Worm (Caenorhabditis elegans): ENCODE data around the gene Y37D8A.16.

Gene Y37D8A.16

DNA sequence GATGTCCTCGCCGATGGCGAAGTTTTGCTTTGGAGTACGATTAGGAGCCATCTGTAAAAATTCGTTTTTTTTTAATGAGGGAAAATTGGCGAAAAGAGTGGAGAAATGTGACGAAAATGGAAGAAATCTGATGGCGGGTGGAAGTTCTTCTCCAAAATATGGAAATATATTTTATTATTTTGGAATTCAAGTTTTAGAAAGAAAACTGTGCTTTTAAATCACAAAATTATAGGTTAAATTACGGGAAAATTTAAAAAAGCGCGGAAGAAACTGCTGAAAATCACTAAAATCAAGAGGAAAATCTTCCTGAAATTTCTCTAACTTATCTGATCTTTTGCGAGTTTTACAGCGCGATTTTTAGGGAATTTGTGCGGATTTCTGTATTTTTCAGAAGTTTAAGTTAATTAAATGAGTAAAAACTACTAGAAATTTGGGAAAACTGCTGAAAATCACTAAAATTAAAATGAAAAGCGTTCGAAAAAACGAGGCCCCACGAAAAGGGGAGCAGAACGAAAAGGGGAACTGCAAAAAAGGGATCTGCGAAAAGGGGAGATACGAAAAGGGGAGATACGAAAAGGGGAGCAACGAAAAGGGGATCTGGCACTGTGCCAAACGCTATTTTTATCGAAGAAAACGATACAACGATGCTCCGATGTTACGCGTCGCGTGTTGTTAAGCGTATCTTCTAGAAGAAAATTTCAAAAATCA is 40.8 kb downstream of the Y37D8A.16 start, which contains the start of the genes cec-7 and enu-3.5:
Gene cec-7, minus strand, starts transcription at position 51 of the 708 bp plus-strand sequence.
Gene enu-3.5, plus strand, starts transcription at position 670 of the 708 bp plus-strand sequence.
- TF ChIP-seq hnd-1 (tag; optimal IDR thresholded peaks at IDR 0.05) = no peak
- no peak for TF ChIP-seq scrt-1 (GFP tag; IDR thresholded peaks at IDR 0.05)
- no peak for TF ChIP-seq aly-1 (tag; optimal IDR thresholded peaks at IDR 0.05)
- no peak for TF ChIP-seq flt-1 (GFP tag; IDR thresholded peaks at IDR 0.05)
- TF ChIP-seq sea-1 (GFP tag; conservative IDR thresholded peaks at IDR 0.05) = 0 out of 2 replicates have a peak, but pooled peaks have one; percentile 7
- TF ChIP-seq tra-4 (tag; optimal IDR thresholded peaks at IDR 0.05) = no peak

DNA sequence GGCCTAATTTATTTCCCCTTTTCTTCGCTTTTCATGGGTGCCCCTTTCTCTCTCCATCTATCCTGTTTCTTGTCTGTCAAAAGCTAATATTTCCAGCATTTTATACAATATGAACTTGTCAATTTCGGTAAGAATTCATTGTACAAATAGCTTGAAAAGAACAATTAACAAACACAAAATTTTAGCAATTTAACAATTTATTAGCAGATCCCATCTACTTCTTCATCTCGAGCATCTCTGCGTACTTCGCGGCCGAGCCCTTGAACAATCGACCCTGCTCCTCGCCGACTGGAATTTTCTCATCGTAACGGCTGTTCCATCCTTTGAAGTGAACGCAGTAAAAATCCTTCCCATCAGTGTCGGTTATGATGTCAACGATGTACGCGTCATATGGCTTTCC is 42.8 kb downstream of the Y37D8A.16 start:
- TF ChIP-seq ets-7 (tag; optimal IDR thresholded peaks at IDR 0.05) (no peak), flt-1 (GFP tag; IDR thresholded peaks at IDR 0.05) (no peak), tbx-37 (GFP tag; conservative IDR thresholded peaks at IDR 0.05) (no peak), ama-1 (optimal IDR thresholded peaks at IDR 0.05) (no peak), F13C5.2 (tag; optimal IDR thresholded peaks at IDR 0.05) (no peak), pes-1 (GFP tag; IDR thresholded peaks at IDR 0.05) (no peak), tbx-11 (GFP tag; IDR thresholded peaks at IDR 0.05) (no peak), scrt-1 (GFP tag; IDR thresholded peaks at IDR 0.05) (no peak), hmg-4 (GFP tag; optimal IDR thresholded peaks at IDR 0.05) (no peak), sea-1 (GFP tag; conservative IDR thresholded peaks at IDR 0.05) (no peak), B0310.2 (tag; optimal IDR thresholded peaks at IDR 0.05) (no peak), ceh-36 (tag; optimal IDR thresholded peaks at IDR 0.05) (no peak), tra-4 (tag; optimal IDR thresholded peaks at IDR 0.05) (no peak), hnd-1 (tag; optimal IDR thresholded peaks at IDR 0.05) (no peak), aly-1 (tag; optimal IDR thresholded peaks at IDR 0.05) (no peak), hmbx-1 (tag; optimal IDR thresholded peaks at IDR 0.05) (no peak), ceh-13 (GFP tag; optimal IDR thresholded peaks at IDR 0.05) (no peak)

DNA sequence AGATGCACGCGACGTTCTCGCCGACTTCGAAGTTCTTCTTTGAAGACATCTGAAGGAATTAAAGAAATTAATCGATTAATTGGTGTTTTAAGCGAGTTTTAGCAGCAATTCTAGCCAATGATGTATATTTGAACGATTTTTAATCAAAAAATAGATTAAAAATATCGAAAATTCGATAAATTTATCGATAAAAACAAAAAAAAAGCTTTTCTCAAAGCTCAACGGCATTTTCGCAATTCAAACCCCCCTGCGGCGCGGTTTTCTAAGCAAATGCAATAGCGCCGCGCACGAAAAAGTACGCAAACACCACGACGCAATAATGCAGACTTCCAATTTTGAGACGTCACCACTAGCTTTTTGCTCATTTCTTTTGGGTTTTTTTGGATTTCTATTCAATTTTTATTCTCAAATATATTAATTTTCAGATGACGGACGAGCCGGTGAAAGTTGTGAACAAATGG is 43.8 kb downstream of the Y37D8A.16 start, which contains the start of the genes mrg-1 and spcs-2:
Gene mrg-1, minus strand, starts transcription at position 51 of the 461 bp plus-strand sequence.
Gene spcs-2, plus strand, starts transcription at position 426 of the 461 bp plus-strand sequence.
- peak; percentile 54 for TF ChIP-seq ceh-36 (tag; optimal IDR thresholded peaks at IDR 0.05)
- TF ChIP-seq hmbx-1 (tag; optimal IDR thresholded peaks at IDR 0.05) = peak; percentile 33
- peak; percentile 81 for TF ChIP-seq pes-1 (GFP tag; IDR thresholded peaks at IDR 0.05)
- peak; percentile 3 for TF ChIP-seq ets-7 (tag; optimal IDR thresholded peaks at IDR 0.05)
- TF ChIP-seq scrt-1 (GFP tag; IDR thresholded peaks at IDR 0.05) = no peak
- 0 out of 2 replicates have a peak, but pooled peaks have one; percentile 22 for TF ChIP-seq sea-1 (GFP tag; conservative IDR thresholded peaks at IDR 0.05)
- TF ChIP-seq hnd-1 (tag; optimal IDR thresholded peaks at IDR 0.05) = peak; percentile 48
- peak; percentile 69; the same call in 1 of the 2 replicates for TF ChIP-seq tbx-37 (GFP tag; conservative IDR thresholded peaks at IDR 0.05)
- TF ChIP-seq F13C5.2 (tag; optimal IDR thresholded peaks at IDR 0.05) = peak; percentile 91
- no peak for TF ChIP-seq ama-1 (optimal IDR thresholded peaks at IDR 0.05)
- TF ChIP-seq flt-1 (GFP tag; IDR thresholded peaks at IDR 0.05) = peak; percentile 68; the same call in 1 of the 2 replicates
- peak; percentile 63; the same call in 1 of the 2 replicates for TF ChIP-seq tbx-11 (GFP tag; IDR thresholded peaks at IDR 0.05)
- TF ChIP-seq B0310.2 (tag; optimal IDR thresholded peaks at IDR 0.05) = no peak
- no peak for TF ChIP-seq aly-1 (tag; optimal IDR thresholded peaks at IDR 0.05)
- TF ChIP-seq ceh-13 (GFP tag; optimal IDR thresholded peaks at IDR 0.05) = peak; percentile 34
- no peak for TF ChIP-seq tra-4 (tag; optimal IDR thresholded peaks at IDR 0.05)
- peak; percentile 41 for TF ChIP-seq hmg-4 (GFP tag; optimal IDR thresholded peaks at IDR 0.05)

DNA sequence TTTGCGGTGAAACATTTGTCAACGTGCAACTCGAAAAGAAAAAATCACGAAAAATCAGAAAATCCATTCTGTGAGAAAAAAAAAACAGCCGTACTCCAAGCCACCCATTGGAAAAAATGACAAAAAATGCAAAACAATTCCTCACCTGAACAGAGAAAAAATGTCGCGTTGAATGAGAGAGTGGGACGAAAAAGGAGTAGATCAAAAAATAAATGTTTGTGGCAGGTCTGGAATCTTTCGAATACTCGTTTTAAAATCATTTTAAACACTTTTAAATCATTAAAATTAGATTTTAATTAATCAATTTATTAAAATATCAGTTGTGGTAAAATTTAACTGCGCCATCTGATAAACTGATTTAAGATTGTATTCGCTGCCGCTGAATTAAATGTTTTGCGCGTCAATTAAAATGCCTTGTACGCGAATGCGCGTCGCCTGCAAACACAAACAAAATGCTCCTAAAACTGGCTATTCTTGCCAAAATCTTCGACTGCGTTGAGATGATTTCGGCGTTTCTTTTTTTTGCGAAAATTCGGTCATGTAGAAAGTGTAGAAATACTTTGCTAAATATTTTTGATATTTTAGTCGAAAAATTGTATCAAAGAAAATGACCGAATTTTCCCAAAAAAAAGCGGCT is 48.3 kb downstream of the Y37D8A.16 start, which contains the start of gene Y37D8A.6:
Gene Y37D8A.6, minus strand, starts transcription at position 238 of the 637 bp plus-strand sequence.
- TF ChIP-seq F13C5.2 (tag; optimal IDR thresholded peaks at IDR 0.05) (peak; percentile 9), tra-4 (tag; optimal IDR thresholded peaks at IDR 0.05) (no peak)

Measured in whole organism, early embryonic.